Worm (Caenorhabditis elegans) whole organism, midembryonic: Measurements from ENCODE around the gene ugt-10.

Experiments
- T22C8.4 ChIP-seq: fragments of 200-800 bp; sonication (Bioruptor generic); IDR thresholded peaks from 2 replicates; pipeline ENCODE4 v1.3.6; 2022; ENCODE audit warnings: missing genetic modification characterization, missing compliant biosample characterization
- cog-1 ChIP-seq: sonication (generic microtip); optimal IDR thresholded peaks from 2 replicates; lab custom pipeline; 2016; ENCODE audit warnings: missing genetic modification characterization, missing compliant biosample characterization
- flt-1 ChIP-seq: fragments of 200-800 bp; sonication (Bioruptor generic); IDR thresholded peaks from 2 replicates; pipeline ENCODE4 v1.3.6; 2022; ENCODE audit warnings: missing genetic modification characterization, missing compliant biosample characterization
- klf-2 ChIP-seq: fragments of 200-800 bp; sonication (Bioruptor generic); conservative IDR thresholded peaks from 2 replicates; pipeline ENCODE4 v1.3.6; 2022; ENCODE audit warnings: missing genetic modification reagents, missing genetic modification characterization, missing compliant biosample characterization
- med-1 ChIP-seq: sonication (generic microtip); optimal IDR thresholded peaks from 2 replicates; lab custom pipeline; 2017; ENCODE audit warnings: missing genetic modification characterization, mild to moderate bottlenecking, missing compliant biosample characterization, antibody characterized with exemption, missing genetic modification reagents; ENCODE audit not compliant: insufficient read depth
- ref-1 ChIP-seq: fragments of 200-800 bp; sonication (Bioruptor generic); conservative IDR thresholded peaks from 2 replicates; pipeline ENCODE4 v1.3.6; 2022; ENCODE audit warnings: missing genetic modification reagents, missing genetic modification characterization, missing compliant biosample characterization
- tab-1 ChIP-seq: fragments of 200-800 bp; sonication (Bioruptor generic); IDR thresholded peaks from 2 replicates; pipeline ENCODE4 v1.3.6; 2022; ENCODE audit warnings: missing genetic modification characterization, missing compliant biosample characterization
- ztf-23 ChIP-seq: fragments of 200-800 bp; sonication (Bioruptor generic); IDR thresholded peaks from 2 replicates; pipeline ENCODE4 v1.3.6; 2022; ENCODE audit warnings: missing genetic modification reagents, missing genetic modification characterization, missing compliant biosample characterization
- ztf-29 ChIP-seq: fragments of 200-800 bp; sonication (Bioruptor generic); IDR thresholded peaks from 2 replicates; pipeline ENCODE4 v1.3.6; 2022; ENCODE audit warnings: missing genetic modification reagents, missing genetic modification characterization, missing compliant biosample characterization

ugt-10 gene

DNA sequence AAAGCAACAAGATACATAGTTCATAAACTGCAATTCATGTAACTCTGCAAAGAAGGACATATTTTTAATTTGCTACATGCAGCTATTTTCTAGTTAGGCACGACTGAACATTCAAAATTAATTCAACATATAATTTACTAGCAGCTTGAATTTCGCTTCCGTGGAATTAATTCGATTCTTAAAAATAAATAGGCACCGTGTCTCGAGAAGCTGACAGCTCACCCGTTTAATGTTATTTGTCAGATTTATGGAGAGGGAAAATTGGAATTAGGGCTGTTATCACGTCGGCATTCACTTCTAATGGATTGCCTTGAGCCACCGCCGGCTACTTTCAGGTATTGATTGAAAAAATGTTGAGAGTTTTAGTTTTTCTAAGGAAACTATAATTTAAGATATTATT, 26.5 kb upstream of the ugt-10 start, which contains the start of gene srh-21:
Gene srh-21 (plus strand): TSS at position 301 of the 400 bp plus-strand sequence.
- no peak for TF ChIP-seq ref-1 (GFP tag; lab: Robert Waterston, UW)
- TF ChIP-seq med-1 (GFP tag; lab: Kevin White, UChicago): no peak
- TF ChIP-seq ztf-29 (GFP tag; lab: Robert Waterston, UW): no peak
- TF ChIP-seq tab-1 (GFP tag; lab: Robert Waterston, UW): no peak
- TF ChIP-seq cog-1 (tag; lab: Kevin White, UChicago): no peak
- no peak for TF ChIP-seq klf-2 (GFP tag; lab: Robert Waterston, UW)
- TF ChIP-seq flt-1: no peak
- TF ChIP-seq ztf-23 (GFP tag; lab: Robert Waterston, UW): no peak
- no peak for TF ChIP-seq T22C8.4 (GFP tag; lab: Robert Waterston, UW)

DNA sequence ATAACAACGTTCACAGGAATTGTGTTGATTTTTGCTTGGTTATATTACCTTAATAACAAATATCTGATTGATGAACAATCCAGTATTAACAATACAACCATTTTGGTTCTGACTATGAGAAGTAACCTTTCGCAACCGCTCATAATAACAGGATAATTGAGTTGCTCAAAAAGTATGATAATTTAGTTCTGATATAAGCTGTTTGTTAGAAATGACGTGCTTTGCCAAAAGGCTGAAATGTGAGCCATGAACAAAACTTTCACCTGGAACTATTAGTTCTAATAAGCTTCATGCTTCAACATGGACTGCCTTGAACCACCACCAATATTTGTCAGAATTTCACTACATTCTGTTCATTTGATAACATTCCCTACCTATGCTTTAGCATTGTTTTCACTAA, 24.7 kb upstream of the ugt-10 start, which contains the start of gene srh-20:
Gene srh-20 (plus strand): TSS at position 301 of the 400 bp plus-strand sequence.
- TF ChIP-seq tab-1 (GFP tag; lab: Robert Waterston, UW): no peak

DNA sequence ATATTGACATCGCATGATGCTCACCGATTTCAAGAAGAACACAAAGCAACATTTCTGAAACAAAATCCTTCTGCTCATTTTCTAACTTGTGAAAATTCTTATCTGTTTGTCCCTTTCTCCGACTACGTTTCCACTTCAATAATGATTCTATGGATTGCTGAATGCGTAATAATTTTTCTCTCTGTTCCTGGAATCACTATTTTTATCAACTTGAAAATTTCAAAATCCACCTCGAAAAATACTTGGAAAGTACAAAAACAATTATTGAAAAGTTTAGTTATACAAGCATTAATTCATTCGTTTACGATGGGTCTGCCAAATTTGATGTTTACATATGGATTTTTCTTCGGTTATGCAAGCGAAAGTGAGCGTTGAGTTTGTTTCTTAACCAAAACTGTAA, 22.1 kb upstream of the ugt-10 start, which contains the start of gene srh-22:
Gene srh-22 (plus strand): TSS at position 301 of the 400 bp plus-strand sequence.
- no peak for TF ChIP-seq cog-1 (tag; lab: Kevin White, UChicago)
- TF ChIP-seq flt-1: no peak
- TF ChIP-seq klf-2 (GFP tag; lab: Robert Waterston, UW): no peak
- TF ChIP-seq ztf-29 (GFP tag; lab: Robert Waterston, UW): no peak
- TF ChIP-seq ref-1 (GFP tag; lab: Robert Waterston, UW): no peak
- TF ChIP-seq T22C8.4 (GFP tag; lab: Robert Waterston, UW): no peak
- no peak for TF ChIP-seq tab-1 (GFP tag; lab: Robert Waterston, UW)
- no peak for TF ChIP-seq med-1 (GFP tag; lab: Kevin White, UChicago)

DNA sequence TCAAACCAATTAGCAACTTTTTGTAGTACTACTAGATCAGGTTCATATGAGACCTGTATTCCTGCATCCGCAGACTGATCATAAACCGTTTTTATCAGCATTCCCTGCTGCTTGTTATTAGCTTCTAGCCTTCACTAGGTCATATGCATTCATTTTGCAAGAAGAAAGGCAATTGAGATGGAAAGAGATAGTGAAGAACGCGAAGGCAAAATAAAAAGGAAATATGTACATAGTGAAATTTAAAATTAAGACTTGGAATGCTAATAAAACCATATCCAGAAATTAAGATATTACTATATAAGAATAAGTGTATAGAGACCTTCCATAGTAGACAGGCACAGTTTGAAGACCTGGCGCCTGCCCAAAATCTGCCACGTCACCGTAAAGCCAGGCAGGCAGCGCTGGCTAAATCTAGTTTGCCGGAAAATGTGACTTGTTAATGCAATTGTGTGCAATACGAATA, 20.8 kb upstream of the ugt-10 start, which contains the start of the genes C02E7.8 and srh-23:
Gene C02E7.8 (minus strand): TSS at position 101 of the 463 bp plus-strand sequence.
Gene srh-23 (plus strand): TSS at position 413 of the 463 bp plus-strand sequence.
- TF ChIP-seq klf-2 (GFP tag; lab: Robert Waterston, UW) (no peak), med-1 (GFP tag; lab: Kevin White, UChicago) (no peak), ztf-29 (GFP tag; lab: Robert Waterston, UW) (no peak), tab-1 (GFP tag; lab: Robert Waterston, UW) (no peak), ref-1 (GFP tag; lab: Robert Waterston, UW) (no peak), cog-1 (tag; lab: Kevin White, UChicago) (no peak), flt-1 (no peak), T22C8.4 (GFP tag; lab: Robert Waterston, UW) (no peak), ztf-23 (GFP tag; lab: Robert Waterston, UW) (no peak)

DNA sequence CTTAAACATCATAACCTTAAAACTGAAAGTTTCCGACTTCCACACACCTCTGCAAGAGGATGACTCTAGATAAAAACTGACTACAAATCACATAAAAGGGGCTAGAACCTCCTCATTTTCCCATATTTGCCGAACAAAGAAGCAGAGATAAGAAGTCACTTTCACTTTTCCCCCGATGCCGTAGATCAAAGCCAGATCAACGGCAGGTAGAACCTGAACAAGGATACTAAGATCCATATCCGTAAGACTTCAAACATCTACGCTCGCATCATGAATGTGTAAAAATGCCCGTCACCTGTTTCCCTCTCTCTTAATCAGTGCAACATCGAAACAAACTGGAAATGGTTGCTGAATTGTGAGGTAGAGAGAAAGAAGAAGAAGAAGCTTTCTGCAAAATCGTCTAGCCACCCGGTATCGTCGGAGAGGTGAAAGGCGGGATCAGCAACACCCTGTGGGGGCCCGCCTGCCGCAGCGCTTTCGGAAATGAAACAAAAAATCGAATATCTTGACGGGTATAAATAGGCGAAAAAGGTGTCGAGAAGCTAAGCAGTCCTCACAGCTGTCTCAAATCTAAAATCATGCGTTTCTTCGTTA, 18.8 kb upstream of the ugt-10 start, which contains the start of gene C02E7.6:
Gene C02E7.6 (plus strand): TSS at position 544 of the 594 bp plus-strand sequence.
- TF ChIP-seq ztf-23 (GFP tag; lab: Robert Waterston, UW): no peak

DNA sequence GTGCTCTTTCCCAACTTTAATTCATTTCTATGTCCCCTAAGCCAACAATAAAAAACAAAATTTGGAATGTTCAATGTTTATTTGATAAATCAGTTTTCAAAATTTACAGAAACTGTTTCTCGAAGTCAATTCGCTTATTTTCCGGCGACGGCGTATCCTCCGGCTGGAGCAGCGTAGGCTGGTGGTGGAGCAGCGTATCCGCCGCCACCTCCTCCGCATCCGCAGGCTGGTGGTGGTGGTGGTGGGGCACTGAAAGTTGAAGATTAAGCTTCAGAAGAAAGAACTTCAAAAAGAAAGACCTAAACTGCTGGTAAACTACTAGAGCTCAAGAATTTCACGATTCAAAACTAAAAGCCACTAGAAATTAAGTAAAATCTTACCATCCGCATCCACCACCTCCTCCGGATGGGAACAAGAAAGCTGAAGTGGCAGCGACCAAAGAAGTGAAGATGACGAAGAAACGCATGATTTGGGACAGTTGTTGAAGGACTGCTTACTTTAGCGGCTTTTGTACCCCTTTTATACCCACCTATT, 18.2 kb upstream of the ugt-10 start, which contains the start of gene C02E7.7:
Gene C02E7.7 (minus strand): TSS at position 484 of the 534 bp plus-strand sequence.
- TF ChIP-seq ztf-23 (GFP tag; lab: Robert Waterston, UW) (no peak), flt-1 (no peak), ztf-29 (GFP tag; lab: Robert Waterston, UW) (no peak), klf-2 (GFP tag; lab: Robert Waterston, UW) (no peak; the same call in 1 of the 2 replicates), ref-1 (GFP tag; lab: Robert Waterston, UW) (no peak), T22C8.4 (GFP tag; lab: Robert Waterston, UW) (no peak), cog-1 (tag; lab: Kevin White, UChicago) (no peak), tab-1 (GFP tag; lab: Robert Waterston, UW) (no peak), med-1 (GFP tag; lab: Kevin White, UChicago) (no peak)

DNA sequence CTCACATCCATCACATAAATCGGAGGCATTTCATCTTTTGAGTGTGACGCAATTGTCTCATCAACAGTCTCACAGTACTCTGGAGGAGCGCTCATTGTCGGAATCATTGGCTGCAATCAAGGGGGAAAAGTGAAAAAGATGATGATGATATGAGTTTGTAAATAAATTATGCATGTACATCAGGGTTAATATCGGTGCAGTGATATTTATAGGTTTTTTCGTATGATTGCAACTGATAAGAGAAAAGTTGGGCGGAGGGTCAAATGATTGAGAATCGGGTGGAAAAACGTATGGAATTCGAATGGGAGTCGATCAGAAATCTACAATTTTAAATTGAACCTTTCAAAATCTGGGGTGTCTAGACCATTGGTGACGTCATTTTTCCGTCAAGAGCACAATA, 15.0 kb upstream of the ugt-10 start, which contains the start of gene H23N18.6:
Gene H23N18.6 (minus strand): TSS at position 201 of the 400 bp plus-strand sequence.
- no peak for TF ChIP-seq ztf-29 (GFP tag; lab: Robert Waterston, UW)

DNA sequence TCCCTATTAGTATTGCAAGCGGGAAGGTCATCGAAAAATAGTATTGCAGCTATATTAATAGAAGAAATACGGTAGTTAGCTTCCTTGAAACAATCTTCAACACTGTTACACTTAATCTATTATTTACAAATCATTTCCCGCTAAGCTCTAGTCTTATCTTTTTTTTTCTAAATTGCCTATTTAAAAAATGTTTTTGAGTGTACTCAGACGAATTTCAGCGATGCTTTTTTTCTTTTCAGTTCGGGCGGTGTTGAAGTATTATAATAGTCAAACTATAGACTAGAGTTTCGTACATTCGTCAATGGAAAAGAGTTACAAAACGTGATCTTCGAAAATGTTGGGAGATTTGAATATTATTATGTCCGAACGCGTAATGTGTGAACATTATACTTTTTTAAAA, 13.9 kb upstream of the ugt-10 start:
- no peak for TF ChIP-seq T22C8.4 (GFP tag; lab: Robert Waterston, UW)
- no peak for TF ChIP-seq ref-1 (GFP tag; lab: Robert Waterston, UW)
- no peak for TF ChIP-seq ztf-29 (GFP tag; lab: Robert Waterston, UW)

DNA sequence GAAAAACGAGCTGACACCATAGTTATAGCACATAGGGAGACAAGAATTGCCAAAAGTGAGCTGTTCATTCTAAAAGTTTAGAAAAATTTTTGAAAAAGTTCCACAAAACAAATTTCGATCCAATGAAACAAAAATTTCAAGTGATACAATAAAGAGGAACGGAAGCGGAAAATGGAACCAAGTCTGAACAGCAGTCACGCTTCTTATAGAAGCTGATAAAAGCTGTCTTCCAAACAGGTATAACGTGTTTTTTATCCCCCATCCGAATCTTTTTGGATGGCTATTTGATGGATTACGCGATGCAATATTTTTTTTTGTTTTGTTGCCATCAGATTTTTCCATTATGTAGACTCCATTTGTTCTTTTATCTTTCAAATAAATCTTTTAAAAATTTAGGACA, 12.4 kb upstream of the ugt-10 start, which contains the start of gene H23N18.5:
Gene H23N18.5 (minus strand): TSS at position 69 of the 400 bp plus-strand sequence.
- TF ChIP-seq ref-1 (GFP tag; lab: Robert Waterston, UW) (no peak), flt-1 (no peak), med-1 (GFP tag; lab: Kevin White, UChicago) (no peak), ztf-29 (GFP tag; lab: Robert Waterston, UW) (no peak), tab-1 (GFP tag; lab: Robert Waterston, UW) (no peak), klf-2 (GFP tag; lab: Robert Waterston, UW) (no peak), ztf-23 (GFP tag; lab: Robert Waterston, UW) (no peak), T22C8.4 (GFP tag; lab: Robert Waterston, UW) (no peak), cog-1 (tag; lab: Kevin White, UChicago) (no peak)
